Fruit fly (Drosophila melanogaster): ENCODE data around the gene eIF5B.

DNA sequence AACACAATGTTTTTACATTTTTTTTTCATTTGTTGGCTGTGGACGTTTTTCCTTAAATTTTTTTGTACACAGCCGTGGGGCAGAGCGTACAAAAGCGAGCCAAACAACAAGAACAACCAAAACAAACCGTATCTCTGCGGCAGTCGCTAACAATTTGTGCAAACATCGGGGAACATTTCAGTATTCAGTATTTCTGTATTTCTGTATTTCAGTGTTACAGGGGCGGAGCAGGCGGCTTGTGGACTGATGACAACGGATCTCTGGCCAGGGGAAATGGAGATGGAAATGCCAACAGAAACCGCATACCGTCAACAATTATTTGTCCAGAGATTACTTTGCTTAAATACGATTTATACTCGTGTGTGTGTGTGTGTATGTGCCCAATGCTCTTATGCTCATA lies 70.3 kb downstream of the eIF5B start:
- TF ChIP-seq CG8478 (optimal IDR thresholded peaks at IDR 0.05) (no peak), pan (optimal IDR thresholded peaks at IDR 0.05) (no peak), psq (optimal IDR thresholded peaks at IDR 0.05) (no peak), usp (GFP tag; optimal IDR thresholded peaks at IDR 0.05) (no peak)
